Worm (Caenorhabditis elegans): ENCODE results near the gene ugt-55.

The ugt-55 gene

ce11 chrV:12252272-12252671 lies 4.2 kb upstream of the ugt-55 start, which contains the start of gene lrx-1:
lrx-1 (plus strand) TSS chrV:12252572.
- no peak for TF ChIP-seq ref-2 (tag; optimal IDR thresholded peaks at IDR 0.05)
- no peak for TF ChIP-seq ceh-34 (tag; optimal IDR thresholded peaks at IDR 0.05)
- no peak for TF ChIP-seq fkh-10 (GFP tag; optimal IDR thresholded peaks at IDR 0.05)
- TF ChIP-seq hlh-15 (tag; optimal IDR thresholded peaks at IDR 0.05): no peak
- no peak for TF ChIP-seq K02D7.2 (tag; optimal IDR thresholded peaks at IDR 0.05)
- no peak for TF ChIP-seq sox-4 (tag; optimal IDR thresholded peaks at IDR 0.05)
- no peak for TF ChIP-seq rnt-1 (tag; optimal IDR thresholded peaks at IDR 0.05)
- TF ChIP-seq pha-4 (tag; optimal IDR thresholded peaks at IDR 0.05): no peak
- no peak for TF ChIP-seq nhr-11 (tag; optimal IDR thresholded peaks at IDR 0.05)
- TF ChIP-seq mec-3 (tag; optimal IDR thresholded peaks at IDR 0.05; ENCODE audit: borderline replicate concordance): no peak
- TF ChIP-seq ceh-19 (GFP tag; optimal IDR thresholded peaks at IDR 0.05): no peak
- no peak for TF ChIP-seq che-1 (tag; optimal IDR thresholded peaks at IDR 0.05)
- TF ChIP-seq C38D4.7 (GFP tag; optimal IDR thresholded peaks at IDR 0.05): no peak
- TF ChIP-seq F13H6.1 (tag; optimal IDR thresholded peaks at IDR 0.05): no peak
- no peak for TF ChIP-seq sox-2 (GFP tag; IDR thresholded peaks at IDR 0.05)
- TF ChIP-seq tbx-2 (tag; optimal IDR thresholded peaks at IDR 0.05): no peak
- TF ChIP-seq gmeb-2 (tag; optimal IDR thresholded peaks at IDR 0.05): no peak
- TF ChIP-seq hlh-30 (tag; optimal IDR thresholded peaks at IDR 0.05; ENCODE audit: insufficient read depth): no peak
- no peak for TF ChIP-seq K09A11.1 (tag; optimal IDR thresholded peaks at IDR 0.05; ENCODE audit: insufficient read depth)

- no peak for TF ChIP-seq fkh-6 (tag; optimal IDR thresholded peaks at IDR 0.05)
- TF ChIP-seq ceh-45 (GFP tag; IDR thresholded peaks at IDR 0.05): no peak
- no peak for TF ChIP-seq ztf-16 (tag; optimal IDR thresholded peaks at IDR 0.05)
- no peak for TF ChIP-seq hlh-15 (tag; optimal IDR thresholded peaks at IDR 0.05)
- TF ChIP-seq pros-1 (tag; optimal IDR thresholded peaks at IDR 0.05): no peak
- TF ChIP-seq ceh-48 (tag; optimal IDR thresholded peaks at IDR 0.05): no peak
Measured at ce11 chrV:12255343-12255742, 1.2 kb upstream of the ugt-55 start, which contains the start of gene T04H1.12. T04H1.12 (plus strand) TSS chrV:12255643.

- TF ChIP-seq ceh-9 (tag; optimal IDR thresholded peaks at IDR 0.05) (no peak), pax-1 (tag; optimal IDR thresholded peaks at IDR 0.05) (no peak), pqm-1 (tag; optimal IDR thresholded peaks at IDR 0.05) (no peak), nhr-232 (tag; optimal IDR thresholded peaks at IDR 0.05) (no peak), pha-4 (tag; optimal IDR thresholded peaks at IDR 0.05) (no peak), dmd-4 (tag; optimal IDR thresholded peaks at IDR 0.05; ENCODE audit: borderline replicate concordance) (no peak), ceh-45 (GFP tag; IDR thresholded peaks at IDR 0.05) (no peak), pag-3 (tag; optimal IDR thresholded peaks at IDR 0.05; ENCODE audit: borderline replicate concordance) (no peak), mec-3 (tag; optimal IDR thresholded peaks at IDR 0.05; ENCODE audit: borderline replicate concordance) (no peak), madf-2 (tag; optimal IDR thresholded peaks at IDR 0.05) (no peak), fkh-10 (GFP tag; optimal IDR thresholded peaks at IDR 0.05) (no peak), K09A11.1 (tag; optimal IDR thresholded peaks at IDR 0.05; ENCODE audit: insufficient read depth) (no peak), ceh-18 (tag; optimal IDR thresholded peaks at IDR 0.05) (no peak), ceh-34 (tag; optimal IDR thresholded peaks at IDR 0.05) (no peak), fkh-6 (tag; optimal IDR thresholded peaks at IDR 0.05) (no peak), hlh-30 (tag; optimal IDR thresholded peaks at IDR 0.05; ENCODE audit: insufficient read depth) (no peak), K02D7.2 (tag; optimal IDR thresholded peaks at IDR 0.05) (no peak), sox-2 (GFP tag; IDR thresholded peaks at IDR 0.05) (no peak), T23F11.4 (GFP tag; optimal IDR thresholded peaks at IDR 0.05) (no peak), unc-55 (GFP tag; optimal IDR thresholded peaks at IDR 0.05) (no peak)
Measured at ce11 chrV:12258922-12259321, 2.4 kb downstream of the ugt-55 start, which contains the start of gene ugt-56. ugt-56 (plus strand) TSS chrV:12258982.

ce11 chrV:12261377-12261776 lies 4.9 kb downstream of the ugt-55 start, which contains the start of gene tbb-6:
tbb-6 (plus strand) TSS chrV:12261531.
- TF ChIP-seq unc-42 (tag; optimal IDR thresholded peaks at IDR 0.05) (no peak), pqm-1 (tag; optimal IDR thresholded peaks at IDR 0.05) (no peak), ceh-30 (tag; optimal IDR thresholded peaks at IDR 0.05) (no peak), K09A11.1 (tag; optimal IDR thresholded peaks at IDR 0.05; ENCODE audit: insufficient read depth) (no peak), K02D7.2 (tag; optimal IDR thresholded peaks at IDR 0.05) (no peak), ceh-19 (GFP tag; optimal IDR thresholded peaks at IDR 0.05) (no peak), Y22D7AL.16 (tag; optimal IDR thresholded peaks at IDR 0.05) (no peak), F13H6.1 (tag; optimal IDR thresholded peaks at IDR 0.05) (no peak), pha-4 (tag; optimal IDR thresholded peaks at IDR 0.05) (no peak), tbx-7 (tag; optimal IDR thresholded peaks at IDR 0.05) (no peak), gmeb-2 (tag; optimal IDR thresholded peaks at IDR 0.05) (no peak), ttx-3 (tag; optimal IDR thresholded peaks at IDR 0.05) (no peak), lim-6 (tag; optimal IDR thresholded peaks at IDR 0.05) (no peak), ahr-1 (tag; optimal IDR thresholded peaks at IDR 0.05) (no peak)

Data from whole organism, late embryonic.